In the genomic region with DNA sequence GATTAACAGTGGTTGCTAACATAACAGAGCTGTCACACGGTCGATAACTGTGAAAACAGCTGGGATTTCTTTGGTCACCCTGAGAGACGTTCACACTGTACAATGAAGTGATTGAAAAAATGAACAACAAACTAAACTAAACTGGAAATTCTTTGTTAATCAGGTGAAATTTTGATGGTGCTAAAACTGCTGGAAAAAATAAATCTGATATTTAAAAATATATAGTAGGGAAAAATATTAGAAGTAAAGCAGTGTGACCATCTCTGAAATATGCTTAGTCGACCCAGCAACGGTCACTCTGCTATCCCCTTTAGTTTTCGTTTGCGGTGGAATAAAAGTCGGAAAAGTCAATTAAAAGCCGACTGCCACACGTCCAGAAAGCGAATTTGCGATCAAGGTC, we compare ENCODE assay signal across 5 fruit fly cellular contexts.
A peak's percentile ranks its signal among the peaks of the same experiment; 100 is the strongest.
TF ChIP-seq lines count a peak whose summit lies in the region.

A gene (minus strand): TSS at position 25 of the 400 bp plus-strand sequence.
A gene (plus strand): TSS at position 275 of the 400 bp plus-strand sequence.

- TF ChIP-seq CTCF in whole organism, embryonic (GFP tag; optimal IDR thresholded peaks at IDR 0.05; lab: Kevin White, UChicago), result no peak

TF ChIP-seq in whole organism, adult, 20 proteins besides CTCF, POLR2A, EP300 and RAD21:
- TF ChIP-seq CG5204 (GFP tag; optimal IDR thresholded peaks at IDR 0.05; lab: Kevin White, UChicago) (peak; percentile 38), CG11617 (GFP tag; optimal IDR thresholded peaks at IDR 0.05; lab: Kevin White, UChicago) (peak; percentile 15), Mnt (GFP tag; optimal IDR thresholded peaks at IDR 0.05; lab: Kevin White, UChicago) (peak; percentile 45), CG33017 (tag; optimal IDR thresholded peaks at IDR 0.05; lab: Kevin White, UChicago) (peak; percentile 46), toe (GFP tag; optimal IDR thresholded peaks at IDR 0.05; lab: Kevin White, UChicago) (peak; percentile 10), kay (GFP tag; lab: Kevin White, UChicago; ENCODE audit: borderline replicate concordance) (no peak), Hr96 (GFP tag; optimal IDR thresholded peaks at IDR 0.05; lab: Kevin White, UChicago) (no peak), cic (GFP tag; optimal IDR thresholded peaks at IDR 0.05; lab: Kevin White, UChicago) (no peak), tj (GFP tag; optimal IDR thresholded peaks at IDR 0.05; lab: Kevin White, UChicago) (peak; percentile 28), pad (GFP tag; optimal IDR thresholded peaks at IDR 0.05; lab: Kevin White, UChicago) (no peak), bab1 (GFP tag; optimal IDR thresholded peaks at IDR 0.05; lab: Kevin White, UChicago) (peak; percentile 72), CG1620 (GFP tag; optimal IDR thresholded peaks at IDR 0.05; lab: Kevin White, UChicago) (peak; percentile 14), CG7101 (tag; optimal IDR thresholded peaks at IDR 0.05; lab: Kevin White, UChicago) (peak; percentile 33)
TF ChIP-seq in whole organism, adult: peak in this region for 9.

TF ChIP-seq in whole organism, embryonic, 481 proteins besides CTCF, POLR2A, EP300 and RAD21 (continues in another document):
- TF ChIP-seq CG8281 (tag; optimal IDR thresholded peaks at IDR 0.05; lab: Kevin White, UChicago) (no peak), CG10654 (GFP tag; optimal IDR thresholded peaks at IDR 0.05; lab: Kevin White, UChicago) (no peak), ind (GFP tag; optimal IDR thresholded peaks at IDR 0.05; lab: Kevin White, UChicago) (peak; percentile 23), CG3847 (GFP tag; IDR thresholded peaks at IDR 0.05; lab: Robert Waterston, UW) (peak; percentile 4; the same call in 1 of the 2 replicates), Doc3 (GFP tag; IDR thresholded peaks at IDR 0.05; lab: Robert Waterston, UW; ENCODE audit: partially characterized antibody) (no peak), Fer1 (GFP tag; optimal IDR thresholded peaks at IDR 0.05; lab: Kevin White, UChicago) (peak; percentile 10), Myb (GFP tag; optimal IDR thresholded peaks at IDR 0.05; lab: Kevin White, UChicago) (peak; percentile 31), dysf (GFP tag; IDR thresholded peaks at IDR 0.05; lab: Robert Waterston, UW) (no peak), vfl (GFP tag; optimal IDR thresholded peaks at IDR 0.05; lab: Kevin White, UChicago) (no peak), esg (GFP tag; conservative IDR thresholded peaks at IDR 0.05; lab: Robert Waterston, UW) (no peak), Lhr (GFP tag; optimal IDR thresholded peaks at IDR 0.05; lab: Kevin White, UChicago) (peak; percentile 69), Hmx (GFP tag; optimal IDR thresholded peaks at IDR 0.05; lab: Kevin White, UChicago) (peak; percentile 8), E2f2 (GFP tag; IDR thresholded peaks at IDR 0.05; lab: Robert Waterston, UW) (peak; percentile 59; the same call in 1 of the 2 replicates), NfI (GFP tag; optimal IDR thresholded peaks at IDR 0.05; lab: Kevin White, UChicago) (peak; percentile 5), mam (GFP tag; optimal IDR thresholded peaks at IDR 0.05; lab: Kevin White, UChicago) (peak; percentile 2), Asciz (GFP tag; optimal IDR thresholded peaks at IDR 0.05; lab: Kevin White, UChicago) (peak; percentile 10), knrl (GFP tag; IDR thresholded peaks at IDR 0.05; lab: Robert Waterston, UW; ENCODE audit: partially characterized antibody) (0 out of 3 replicates have a peak, but pooled peaks have one; percentile 32)

TF ChIP-seq in whole organism, prepupa, 60 proteins besides CTCF, POLR2A, EP300 and RAD21 (continues in another document):
- TF ChIP-seq fd59A (GFP tag; optimal IDR thresholded peaks at IDR 0.05; lab: Kevin White, UChicago), result no peak
- TF ChIP-seq CG3032 (tag; optimal IDR thresholded peaks at IDR 0.05; lab: Kevin White, UChicago), result peak; percentile 25
- TF ChIP-seq CG32006 (GFP tag; optimal IDR thresholded peaks at IDR 0.05; lab: Kevin White, UChicago), result no peak
- no peak for TF ChIP-seq salr (GFP tag; optimal IDR thresholded peaks at IDR 0.05; lab: Kevin White, UChicago)
- no peak for TF ChIP-seq CG9139 (GFP tag; optimal IDR thresholded peaks at IDR 0.05; lab: Kevin White, UChicago)
- no peak for TF ChIP-seq OdsH (GFP tag; optimal IDR thresholded peaks at IDR 0.05; lab: Kevin White, UChicago)
- TF ChIP-seq Ets96B (tag; optimal IDR thresholded peaks at IDR 0.05; lab: Kevin White, UChicago), result no peak
- TF ChIP-seq lz (GFP tag; optimal IDR thresholded peaks at IDR 0.05; lab: Kevin White, UChicago), result peak; percentile 22
- TF ChIP-seq CG8119 (GFP tag; IDR thresholded peaks at IDR 0.05; lab: Robert Waterston, UW), result no peak
- peak; percentile 17 for TF ChIP-seq cyc (GFP tag; optimal IDR thresholded peaks at IDR 0.05; lab: Kevin White, UChicago)
- TF ChIP-seq CG8632 (GFP tag; optimal IDR thresholded peaks at IDR 0.05; lab: Kevin White, UChicago), result no peak
- no peak for TF ChIP-seq CG11762 (GFP tag; optimal IDR thresholded peaks at IDR 0.05; lab: Kevin White, UChicago; ENCODE audit: insufficient read depth)
- TF ChIP-seq CG1621 (tag; optimal IDR thresholded peaks at IDR 0.05; lab: Kevin White, UChicago), result no peak
- TF ChIP-seq CG6792 (GFP tag; optimal IDR thresholded peaks at IDR 0.05; lab: Kevin White, UChicago), result no peak
- no peak for TF ChIP-seq CG6276 (GFP tag; optimal IDR thresholded peaks at IDR 0.05; lab: Kevin White, UChicago)
- TF ChIP-seq CG7368 (GFP tag; optimal IDR thresholded peaks at IDR 0.05; lab: Kevin White, UChicago), result no peak
- peak; percentile 83 for TF ChIP-seq achi (GFP tag; optimal IDR thresholded peaks at IDR 0.05; lab: Kevin White, UChicago)
- peak; percentile 17 for TF ChIP-seq Hr39 (GFP tag; optimal IDR thresholded peaks at IDR 0.05; lab: Kevin White, UChicago)
- TF ChIP-seq CG16779 (tag; optimal IDR thresholded peaks at IDR 0.05; lab: Kevin White, UChicago), result no peak
- no peak for TF ChIP-seq dac (GFP tag; optimal IDR thresholded peaks at IDR 0.05; lab: Kevin White, UChicago)

TF ChIP-seq in whole organism, pupa, 21 proteins besides CTCF, POLR2A, EP300 and RAD21:
- peak; percentile 1 for TF ChIP-seq CG8159 (tag; optimal IDR thresholded peaks at IDR 0.05; lab: Kevin White, UChicago)
- no peak for TF ChIP-seq Pif1B (GFP tag; optimal IDR thresholded peaks at IDR 0.05; lab: Kevin White, UChicago)
- TF ChIP-seq Pif1A (GFP tag; optimal IDR thresholded peaks at IDR 0.05; lab: Kevin White, UChicago), result peak; percentile 31
- TF ChIP-seq EcR (GFP tag; optimal IDR thresholded peaks at IDR 0.05; lab: Kevin White, UChicago), result peak; percentile 14

TF ChIP-seq in whole organism, wandering third instar larva, 38 proteins besides CTCF, POLR2A, EP300 and RAD21 (continues in another document):
- TF ChIP-seq dl (GFP tag; optimal IDR thresholded peaks at IDR 0.05; lab: Kevin White, UChicago; ENCODE audit: insufficient read depth in 1 of 2, partially characterized antibody in 2 of 2) (no peak), GATAd (GFP tag; optimal IDR thresholded peaks at IDR 0.05; lab: Kevin White, UChicago) (no peak), pan (optimal IDR thresholded peaks at IDR 0.05; lab: Kevin White, UChicago) (no peak), h (GFP tag; optimal IDR thresholded peaks at IDR 0.05; lab: Kevin White, UChicago) (peak; percentile 64), br (GFP tag; optimal IDR thresholded peaks at IDR 0.05; lab: Kevin White, UChicago) (peak; percentile 22), fru (GFP tag; optimal IDR thresholded peaks at IDR 0.05; lab: Kevin White, UChicago) (peak; percentile 74), sage (GFP tag; optimal IDR thresholded peaks at IDR 0.05; lab: Kevin White, UChicago) (no peak), Abd-B (GFP tag; optimal IDR thresholded peaks at IDR 0.05; lab: Kevin White, UChicago) (no peak), tai (GFP tag; optimal IDR thresholded peaks at IDR 0.05; lab: Kevin White, UChicago) (peak; percentile 62), Rel (GFP tag; optimal IDR thresholded peaks at IDR 0.05; lab: Kevin White, UChicago) (no peak), Rel (tag; optimal IDR thresholded peaks at IDR 0.05; lab: Kevin White, UChicago) (peak; percentile 55), Jra (GFP tag; optimal IDR thresholded peaks at IDR 0.05; lab: Kevin White, UChicago) (peak; percentile 73), CG32264 (GFP tag; optimal IDR thresholded peaks at IDR 0.05; lab: Kevin White, UChicago) (no peak), Mio (GFP tag; optimal IDR thresholded peaks at IDR 0.05; lab: Kevin White, UChicago) (no peak), Dif (GFP tag; optimal IDR thresholded peaks at IDR 0.05; lab: Kevin White, UChicago; ENCODE audit: partially characterized antibody) (no peak), woc (GFP tag; optimal IDR thresholded peaks at IDR 0.05; lab: Kevin White, UChicago) (no peak), CG9705 (GFP tag; optimal IDR thresholded peaks at IDR 0.05; lab: Kevin White, UChicago) (peak; percentile 12), OdsH (GFP tag; optimal IDR thresholded peaks at IDR 0.05; lab: Kevin White, UChicago) (peak; percentile 16), brk (GFP tag; optimal IDR thresholded peaks at IDR 0.05; lab: Kevin White, UChicago) (peak; percentile 33), Sp1 (GFP tag; optimal IDR thresholded peaks at IDR 0.05; lab: Kevin White, UChicago) (peak; percentile 16), Hr78 (GFP tag; optimal IDR thresholded peaks at IDR 0.05; lab: Kevin White, UChicago) (no peak), psq (GFP tag; optimal IDR thresholded peaks at IDR 0.05; lab: Kevin White, UChicago) (peak; percentile 26), jim (GFP tag; optimal IDR thresholded peaks at IDR 0.05; lab: Kevin White, UChicago) (no peak), N (GFP tag; optimal IDR thresholded peaks at IDR 0.05; lab: Kevin White, UChicago) (no peak), HLH106 (tag; optimal IDR thresholded peaks at IDR 0.05; lab: Kevin White, UChicago) (peak; percentile 26), sv (GFP tag; optimal IDR thresholded peaks at IDR 0.05; lab: Kevin White, UChicago) (peak; percentile 8), CrebA (GFP tag; optimal IDR thresholded peaks at IDR 0.05; lab: Kevin White, UChicago; ENCODE audit: borderline replicate concordance) (no peak), usp (GFP tag; optimal IDR thresholded peaks at IDR 0.05; lab: Kevin White, UChicago) (no peak), Hnf4 (GFP tag; optimal IDR thresholded peaks at IDR 0.05; lab: Kevin White, UChicago) (peak; percentile 56), rgr (GFP tag; optimal IDR thresholded peaks at IDR 0.05; lab: Kevin White, UChicago) (peak; percentile 10), lola (GFP tag; optimal IDR thresholded peaks at IDR 0.05; lab: Kevin White, UChicago) (no peak), foxo (GFP tag; optimal IDR thresholded peaks at IDR 0.05; lab: Kevin White, UChicago) (peak in 1 of 2 experiments; percentile 41), Dfd (GFP tag; optimal IDR thresholded peaks at IDR 0.05; lab: Kevin White, UChicago) (no peak), Myc (optimal IDR thresholded peaks at IDR 0.05; lab: Kevin White, UChicago) (no peak), Vsx2 (GFP tag; optimal IDR thresholded peaks at IDR 0.05; lab: Kevin White, UChicago; ENCODE audit: partially characterized antibody) (no peak), dmrt93B (GFP tag; optimal IDR thresholded peaks at IDR 0.05; lab: Kevin White, UChicago) (no peak), ey (GFP tag; optimal IDR thresholded peaks at IDR 0.05; lab: Kevin White, UChicago) (peak; percentile 24)
